Fruit fly (Drosophila melanogaster) whole organism, embryonic: ENCODE data around the gene CG5969.
A peak's percentile ranks its signal among the peaks of the same experiment; 100 is the strongest.

Source experiments
- Abd-B ChIP-seq: fragments of 200-800 bp; sonication (Bioruptor generic); optimal IDR thresholded peaks from 2 replicates; lab custom pipeline; 2018; ENCODE audit warnings: missing biosample characterization, mild to moderate bottlenecking, missing genetic modification characterization, moderate library complexity
- Atf3 ChIP-seq: fragments of 200-800 bp; sonication (Bioruptor generic); optimal IDR thresholded peaks from 3 replicates; lab custom pipeline; 2016; ENCODE audit warnings: missing biosample characterization, missing genetic modification characterization
- BEAF-32 ChIP-seq: fragments of 200-800 bp; sonication (Bioruptor generic); optimal IDR thresholded peaks from 3 replicates; lab custom pipeline; 2017; ENCODE audit warnings: missing biosample characterization, missing genetic modification characterization, mild to moderate bottlenecking, moderate library complexity, missing genetic modification reagents
- Blimp-1 ChIP-seq: fragments of 200-800 bp; sonication (Bioruptor generic); optimal IDR thresholded peaks from 3 replicates; lab custom pipeline; 2018; ENCODE audit warnings: missing biosample characterization, missing genetic modification characterization, mild to moderate bottlenecking, moderate library complexity, missing genetic modification reagents
- CG12104 ChIP-seq: fragments of 200-800 bp; sonication (Bioruptor generic); optimal IDR thresholded peaks from 3 replicates; lab custom pipeline; 2016; ENCODE audit warnings: missing biosample characterization, missing genetic modification characterization
- CG12769 ChIP-seq: fragments of 200-800 bp; sonication (Bioruptor generic); optimal IDR thresholded peaks from 2 replicates; lab custom pipeline; 2019; ENCODE audit warnings: missing biosample characterization, mild to moderate bottlenecking, missing genetic modification characterization, moderate library complexity
- CG15514 ChIP-seq: fragments of 200-800 bp; sonication (Bioruptor generic); optimal IDR thresholded peaks from 3 replicates; lab custom pipeline; 2017; ENCODE audit warnings: missing biosample characterization, missing genetic modification characterization, mild to moderate bottlenecking, moderate library complexity, missing genetic modification reagents
- CG1647 ChIP-seq: fragments of 200-800 bp; sonication (Bioruptor generic); optimal IDR thresholded peaks from 3 replicates; lab custom pipeline; 2016; ENCODE audit warnings: missing biosample characterization, missing genetic modification characterization
- CG17361 ChIP-seq: fragments of 200-800 bp; sonication (Bioruptor generic); IDR thresholded peaks from 3 replicates; pipeline ENCODE4 v1.3.6; 2022; ENCODE audit warnings: missing biosample characterization, missing genetic modification characterization
- CG31441 ChIP-seq: fragments of 200-800 bp; sonication (Bioruptor generic); IDR thresholded peaks from 2 replicates; pipeline ENCODE4 v1.3.6; 2022; ENCODE audit warnings: missing biosample characterization, missing genetic modification characterization
- CG3407 ChIP-seq: fragments of 200-800 bp; sonication (Bioruptor generic); optimal IDR thresholded peaks from 2 replicates; lab custom pipeline; 2018; ENCODE audit warnings: missing biosample characterization, mild to moderate bottlenecking, missing genetic modification characterization
- CG6689 ChIP-seq: fragments of 200-800 bp; sonication (Bioruptor generic); IDR thresholded peaks from 2 replicates; pipeline ENCODE4 v1.3.6; 2022; ENCODE audit warnings: missing biosample characterization, missing genetic modification characterization
- CG7987 ChIP-seq: fragments of 200-800 bp; sonication (Bioruptor generic); optimal IDR thresholded peaks from 2 replicates; lab custom pipeline; 2018; ENCODE audit warnings: missing biosample characterization, mild to moderate bottlenecking, missing genetic modification characterization, moderate library complexity
- CG8924 ChIP-seq: fragments of 200-800 bp; optimal IDR thresholded peaks from 3 replicates; lab custom pipeline; 2019; ENCODE audit warnings: missing biosample characterization, mild to moderate bottlenecking, missing genetic modification characterization, moderate library complexity
- CG9215 ChIP-seq: fragments of 200-800 bp; sonication (Bioruptor generic); IDR thresholded peaks from 2 replicates; pipeline ENCODE4 v1.3.6; 2022; ENCODE audit warnings: missing biosample characterization, missing genetic modification characterization
- CG9727 ChIP-seq: fragments of 200-800 bp; sonication (Bioruptor generic); optimal IDR thresholded peaks from 3 replicates; lab custom pipeline; 2017; ENCODE audit warnings: missing biosample characterization, mild to moderate bottlenecking, missing genetic modification characterization
- Chrac-16 ChIP-seq: fragments of 200-800 bp; sonication (Bioruptor generic); optimal IDR thresholded peaks from 3 replicates; lab custom pipeline; 2016; ENCODE audit warnings: missing biosample characterization, missing genetic modification characterization
- CrebB ChIP-seq: fragments of 200-800 bp; sonication (Bioruptor generic); optimal IDR thresholded peaks from 3 replicates; lab custom pipeline; 2018; ENCODE audit warnings: missing biosample characterization, mild to moderate bottlenecking, missing genetic modification characterization
- Dek ChIP-seq: fragments of 200-800 bp; sonication (Bioruptor generic); optimal IDR thresholded peaks from 3 replicates; lab custom pipeline; 2019; ENCODE audit warnings: missing biosample characterization, mild to moderate bottlenecking, missing genetic modification characterization, moderate library complexity
- E2f1 ChIP-seq: fragments of 200-800 bp; sonication (Bioruptor generic); IDR thresholded peaks from 2 replicates; pipeline ENCODE4 v1.3.6; 2022; ENCODE audit warnings: missing biosample characterization, missing genetic modification characterization
- E2f2 ChIP-seq: fragments of 200-800 bp; sonication (Bioruptor generic); IDR thresholded peaks from 2 replicates; pipeline ENCODE4 v1.3.6; 2022; ENCODE audit warnings: missing biosample characterization, missing genetic modification characterization
- ERR ChIP-seq: fragments of 200-800 bp; sonication (Bioruptor generic); optimal IDR thresholded peaks from 2 replicates; lab custom pipeline; 2016; ENCODE audit warnings: missing biosample characterization, missing genetic modification characterization
- Ets65A ChIP-seq: fragments of 200-800 bp; sonication (Bioruptor generic); peaks from one replicate; lab custom pipeline; 2016; ENCODE audit warnings: missing biosample characterization, missing genetic modification characterization
- Nf-YA ChIP-seq: fragments of 200-800 bp; sonication (Bioruptor generic); IDR thresholded peaks from 2 replicates; pipeline ENCODE4 v1.3.6; 2022; ENCODE audit warnings: missing biosample characterization, missing genetic modification characterization
- Opbp ChIP-seq: fragments of 200-800 bp; sonication (Bioruptor generic); IDR thresholded peaks from 3 replicates; pipeline ENCODE4 v1.3.6; 2022; ENCODE audit warnings: missing biosample characterization, missing genetic modification characterization; ENCODE audit not compliant: partially characterized antibody
- Poxn ChIP-seq: fragments of 200-800 bp; sonication (Bioruptor generic); IDR thresholded peaks from 2 replicates; pipeline ENCODE4 v1.3.6; 2022; ENCODE audit warnings: missing biosample characterization, missing genetic modification characterization
- Ssrp ChIP-seq: fragments of 200-800 bp; sonication (Bioruptor generic); optimal IDR thresholded peaks from 2 replicates; lab custom pipeline; 2018; ENCODE audit warnings: missing biosample characterization, mild to moderate bottlenecking, missing genetic modification characterization, moderate library complexity
- ash1 ChIP-seq: fragments of 200-800 bp; sonication (Bioruptor generic); optimal IDR thresholded peaks from 2 replicates; lab custom pipeline; 2018; ENCODE audit warnings: missing biosample characterization, mild to moderate bottlenecking, missing genetic modification characterization
- az2 ChIP-seq: fragments of 200-800 bp; sonication (Bioruptor generic); optimal IDR thresholded peaks from 3 replicates; lab custom pipeline; 2016; ENCODE audit warnings: missing biosample characterization, missing genetic modification characterization
- cg ChIP-seq: fragments of 200-800 bp; sonication (Bioruptor generic); optimal IDR thresholded peaks from 3 replicates; lab custom pipeline; 2019; ENCODE audit warnings: missing biosample characterization, mild to moderate bottlenecking, missing genetic modification characterization, moderate library complexity
- chm ChIP-seq: fragments of 200-800 bp; sonication (Bioruptor generic); IDR thresholded peaks from 2 replicates; pipeline ENCODE4 v1.3.6; 2022; ENCODE audit warnings: missing biosample characterization, missing genetic modification characterization
- dysf ChIP-seq: fragments of 200-800 bp; sonication (Bioruptor generic); IDR thresholded peaks from 3 replicates; pipeline ENCODE4 v1.3.6; 2022; ENCODE audit warnings: missing biosample characterization, missing genetic modification characterization
- ems ChIP-seq: fragments of 200-800 bp; sonication (Bioruptor generic); optimal IDR thresholded peaks from 3 replicates; lab custom pipeline; 2016; ENCODE audit warnings: missing biosample characterization, missing genetic modification characterization
- fd102C ChIP-seq: fragments of 200-800 bp; sonication (Bioruptor generic); optimal IDR thresholded peaks from 2 replicates; lab custom pipeline; 2018; ENCODE audit warnings: missing biosample characterization, mild to moderate bottlenecking, missing genetic modification characterization, moderate library complexity
- gsb ChIP-seq: fragments of 200-800 bp; sonication (Bioruptor generic); IDR thresholded peaks from 2 replicates; pipeline ENCODE4 v1.3.6; 2022; ENCODE audit warnings: missing biosample characterization, missing genetic modification characterization
- h ChIP-seq: fragments of >200 bp; optimal IDR thresholded peaks from 2 replicates; lab custom pipeline; 2017
- ind ChIP-seq: fragments of 200-800 bp; sonication (Bioruptor generic); optimal IDR thresholded peaks from 3 replicates; lab custom pipeline; 2016; ENCODE audit warnings: missing biosample characterization, missing genetic modification characterization
- insv ChIP-seq, 2 experiments: fragments of 200-800 bp; sonication (Bioruptor generic); optimal IDR thresholded peaks; 3 replicates each; lab custom pipeline; 2016 to 2018; ENCODE audit warnings: missing biosample characterization in 2 of 2, missing genetic modification characterization in 2 of 2
- mirr ChIP-seq: fragments of 200-800 bp; sonication (Bioruptor generic); optimal IDR thresholded peaks from 3 replicates; lab custom pipeline; 2018; ENCODE audit warnings: missing biosample characterization, mild to moderate bottlenecking, missing genetic modification characterization
- nerfin-1 ChIP-seq: fragments of 200-800 bp; sonication (Bioruptor generic); optimal IDR thresholded peaks from 3 replicates; lab custom pipeline; 2019; ENCODE audit warnings: missing biosample characterization, mild to moderate bottlenecking, missing genetic modification characterization, moderate library complexity
- prd ChIP-seq, 3 experiments: fragments of >200 bp in 2 of 3; fragments of 200-800 bp in 1 of 3; sonication (Bioruptor generic) in 1 of 3; optimal IDR thresholded peaks in 2 of 3; IDR thresholded peaks in 1 of 3; 2 replicates in 2 of 3; 3 replicates in 1 of 3; pipeline versions ENCODE4 v1.3.6 to Lab custom; 2017 to 2022; ENCODE audit warnings: missing biosample characterization in 1 of 3, missing genetic modification characterization in 1 of 3
- pros ChIP-seq: fragments of 200-800 bp; sonication (Bioruptor generic); optimal IDR thresholded peaks from 3 replicates; lab custom pipeline; 2019; ENCODE audit warnings: missing biosample characterization, mild to moderate bottlenecking, missing genetic modification characterization, moderate library complexity
- repo ChIP-seq: fragments of 200-800 bp; sonication (Bioruptor generic); optimal IDR thresholded peaks from 2 replicates; lab custom pipeline; 2016; ENCODE audit warnings: missing biosample characterization, missing genetic modification characterization
- scrt ChIP-seq: fragments of 200-800 bp; sonication (Bioruptor generic); optimal IDR thresholded peaks from 2 replicates; lab custom pipeline; 2018; ENCODE audit warnings: missing biosample characterization, mild to moderate bottlenecking, missing genetic modification characterization, moderate library complexity
- slbo ChIP-seq: fragments of 200-800 bp; sonication (Bioruptor generic); IDR thresholded peaks from 2 replicates; pipeline ENCODE4 v1.3.6; 2022; ENCODE audit warnings: missing biosample characterization, missing genetic modification characterization
- tgo ChIP-seq: fragments of 200-800 bp; sonication (Bioruptor generic); IDR thresholded peaks from 3 replicates; pipeline ENCODE4 v1.3.6; 2022; ENCODE audit warnings: missing biosample characterization, missing genetic modification characterization
- tll ChIP-seq, 2 experiments: fragments of 200-800 bp in 1 of 2; fragments of >200 bp in 1 of 2; sonication (Bioruptor generic) in 1 of 2; optimal IDR thresholded peaks; 2 replicates each; lab custom pipeline; 2017 to 2019; ENCODE audit warnings: missing biosample characterization in 2 of 2, missing genetic modification characterization in 2 of 2, mild to moderate bottlenecking in 1 of 2, moderate library complexity in 1 of 2
- zen2 ChIP-seq: fragments of 200-800 bp; sonication (Bioruptor generic); IDR thresholded peaks from 3 replicates; pipeline ENCODE4 v1.3.6; 2022; ENCODE audit warnings: missing biosample characterization, missing genetic modification characterization; ENCODE audit not compliant: partially characterized antibody

The CG5969 gene

DNA sequence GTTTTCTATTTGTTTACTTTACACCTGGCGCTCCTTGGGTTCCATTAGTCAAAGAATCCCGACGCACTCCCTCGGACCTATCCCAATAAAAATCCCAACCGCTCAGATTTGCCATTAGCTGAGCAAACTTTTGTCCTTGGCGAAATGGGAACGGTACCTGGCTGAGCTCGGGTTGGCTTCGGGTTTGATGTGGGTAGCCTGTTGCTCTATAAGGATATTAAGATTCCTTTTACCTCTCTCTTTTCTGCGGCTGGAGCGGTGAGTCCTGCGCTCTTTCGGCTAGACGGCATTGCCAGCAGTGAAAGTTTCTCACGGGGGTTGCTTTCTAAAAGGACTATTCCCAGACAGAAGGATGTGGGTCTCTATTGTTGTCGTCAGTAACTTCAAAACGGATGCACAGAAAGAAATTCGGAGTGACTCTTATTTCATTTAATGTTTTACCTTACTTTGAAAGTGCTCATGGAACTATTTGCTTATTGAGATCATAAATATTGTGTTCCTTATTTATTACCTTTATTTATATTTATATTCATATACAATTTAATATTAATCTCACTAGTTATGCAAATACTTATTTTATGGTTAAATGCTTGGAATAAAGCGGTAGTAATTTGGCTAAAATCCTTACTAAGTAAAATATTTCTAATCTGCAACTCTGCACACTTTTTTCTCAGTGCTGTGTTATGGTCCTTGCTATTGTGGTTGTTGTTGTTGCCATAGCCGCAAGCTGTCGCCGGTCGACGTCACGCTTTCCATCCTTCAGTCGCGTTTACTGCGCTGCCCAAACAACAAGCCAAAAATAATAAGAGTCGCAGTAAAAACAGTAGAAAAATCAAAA, 31.7 kb upstream of the CG5969 start, which contains the start of gene CG5910 (continued):
- TF ChIP-seq h (lab: Kevin White, UChicago) = no peak
- TF ChIP-seq CG9727 (GFP tag; lab: Kevin White, UChicago) = peak; percentile 95
- no peak for TF ChIP-seq ERR
- peak; percentile 37; the same call in 1 of the 2 replicates for TF ChIP-seq E2f2
- no peak for TF ChIP-seq Blimp-1 (GFP tag; lab: Kevin White, UChicago)
- peak; percentile 76 for TF ChIP-seq CG15514 (GFP tag; lab: Kevin White, UChicago)
- peak; percentile 95 for TF ChIP-seq CG8924 (tag; lab: Kevin White, UChicago)
- TF ChIP-seq fd102C (GFP tag; lab: Kevin White, UChicago) = no peak
- no peak for TF ChIP-seq BEAF-32 (GFP tag; lab: Kevin White, UChicago)
- TF ChIP-seq CG12104 (GFP tag; lab: Kevin White, UChicago) = peak; percentile 84
- TF ChIP-seq CG12769 (tag; lab: Kevin White, UChicago) = peak; percentile 56
- TF ChIP-seq pros (GFP tag; lab: Kevin White, UChicago) = peak; percentile 91
- TF ChIP-seq CG3407 (GFP tag; lab: Kevin White, UChicago) = peak; percentile 78
- TF ChIP-seq prd (optimal IDR thresholded peaks at IDR 0.05; lab: Kevin White, UChicago) = no peak
- TF ChIP-seq prd (GFP tag; IDR thresholded peaks at IDR 0.05; lab: Robert Waterston, UW) = peak; percentile 82
- peak; percentile 41; the same call in 1 of the 2 replicates for TF ChIP-seq Nf-YA (GFP tag; lab: Robert Waterston, UW)
- TF ChIP-seq tgo (GFP tag; lab: Robert Waterston, UW) = peak; percentile 78
- TF ChIP-seq CG1647 (GFP tag; lab: Kevin White, UChicago) = no peak
- peak; percentile 10 for TF ChIP-seq ems
- TF ChIP-seq scrt (GFP tag; lab: Kevin White, UChicago) = peak; percentile 98
- peak; percentile 92 for TF ChIP-seq Ssrp
- TF ChIP-seq CG17361 (GFP tag; lab: Robert Waterston, UW) = peak; percentile 97
- no peak for TF ChIP-seq Opbp (GFP tag; lab: Robert Waterston, UW)
- peak; percentile 56 for TF ChIP-seq CG7987
- peak; percentile 88 for TF ChIP-seq CG6689 (GFP tag; lab: Robert Waterston, UW)
- peak; percentile 3 for TF ChIP-seq mirr (GFP tag; lab: Kevin White, UChicago)
- TF ChIP-seq Poxn (GFP tag; lab: Robert Waterston, UW) = 0 out of 2 replicates have a peak, but pooled peaks have one; percentile 18
- peak; percentile 82 for TF ChIP-seq az2
- no peak for TF ChIP-seq tll (GFP tag; optimal IDR thresholded peaks at IDR 0.05; lab: Kevin White, UChicago)
- peak in 1 of 2 experiments; percentile 63 for TF ChIP-seq insv (GFP tag; optimal IDR thresholded peaks at IDR 0.05; lab: Kevin White, UChicago)
- TF ChIP-seq CG31441 (GFP tag; lab: Robert Waterston, UW) = peak; percentile 95
- peak; percentile 1 for TF ChIP-seq Atf3 (GFP tag; lab: Kevin White, UChicago)
- peak; percentile 83 for TF ChIP-seq slbo (GFP tag; lab: Robert Waterston, UW)
- peak; percentile 80 for TF ChIP-seq CG9215
- peak; percentile 52; the same call in 1 of the 2 replicates for TF ChIP-seq gsb
- TF ChIP-seq Abd-B = peak; percentile 89
- TF ChIP-seq Dek (tag; lab: Kevin White, UChicago) = peak; percentile 89
- TF ChIP-seq E2f1 = peak; percentile 70
- TF ChIP-seq Chrac-16 (GFP tag; lab: Kevin White, UChicago) = peak; percentile 78
- TF ChIP-seq CrebB (tag; lab: Kevin White, UChicago) = peak; percentile 81
- TF ChIP-seq zen2 = no peak
- peak; percentile 84 for TF ChIP-seq Ets65A (GFP tag; lab: Kevin White, UChicago)
- peak; percentile 88 for TF ChIP-seq ind (GFP tag; lab: Kevin White, UChicago)
- TF ChIP-seq nerfin-1 (tag; lab: Kevin White, UChicago) = peak; percentile 87
- peak; percentile 89 for TF ChIP-seq dysf (GFP tag; lab: Robert Waterston, UW)
- TF ChIP-seq repo (GFP tag; lab: Kevin White, UChicago) = no peak
- no peak for TF ChIP-seq ash1 (GFP tag; lab: Kevin White, UChicago)
- TF ChIP-seq cg (GFP tag; lab: Kevin White, UChicago) = no peak
- peak; percentile 55 for TF ChIP-seq chm
